Fruit fly (Drosophila melanogaster): ENCODE measurements around the gene CG2841.

The CG2841 gene

dm6 chrX:2334556-2335137, 31.5 kb downstream of the CG2841 start, which contains the start of gene Ilp6:
TSS of gene Ilp6 (minus strand) at chrX:2334658.
- TF ChIP-seq psq (optimal IDR thresholded peaks at IDR 0.05), result no peak
- TF ChIP-seq insv (optimal IDR thresholded peaks at IDR 0.05), result no peak
- no peak for TF ChIP-seq Sin3A (optimal IDR thresholded peaks at IDR 0.05)
- TF ChIP-seq ttk (optimal IDR thresholded peaks at IDR 0.05), result no peak
- TF ChIP-seq h (optimal IDR thresholded peaks at IDR 0.05), result no peak
- no peak for TF ChIP-seq Myc (optimal IDR thresholded peaks at IDR 0.05)

dm6 chrX:2334025-2334424, 32.1 kb downstream of the CG2841 start:
- TF ChIP-seq ttk (optimal IDR thresholded peaks at IDR 0.05), result no peak
- no peak for TF ChIP-seq Sin3A (optimal IDR thresholded peaks at IDR 0.05)
- TF ChIP-seq h (optimal IDR thresholded peaks at IDR 0.05), result no peak
- no peak for TF ChIP-seq insv (optimal IDR thresholded peaks at IDR 0.05)

- no peak for TF ChIP-seq ttk (optimal IDR thresholded peaks at IDR 0.05)
- no peak for TF ChIP-seq psq (optimal IDR thresholded peaks at IDR 0.05)
- TF ChIP-seq h (optimal IDR thresholded peaks at IDR 0.05), result no peak
- TF ChIP-seq Sin3A (optimal IDR thresholded peaks at IDR 0.05), result no peak
- TF ChIP-seq Myc (optimal IDR thresholded peaks at IDR 0.05), result no peak
- no peak for TF ChIP-seq insv (optimal IDR thresholded peaks at IDR 0.05)
These were observed 33.4 kb downstream of the CG2841 start for dm6 chrX:2332784-2333183.

dm6 chrX:2329312-2329711, 36.8 kb downstream of the CG2841 start:
- TF ChIP-seq Sin3A (optimal IDR thresholded peaks at IDR 0.05) (no peak), psq (optimal IDR thresholded peaks at IDR 0.05) (no peak), Myc (optimal IDR thresholded peaks at IDR 0.05) (no peak), h (optimal IDR thresholded peaks at IDR 0.05) (no peak), ttk (optimal IDR thresholded peaks at IDR 0.05) (no peak)

- TF ChIP-seq Myc (optimal IDR thresholded peaks at IDR 0.05), result no peak
- TF ChIP-seq ttk (optimal IDR thresholded peaks at IDR 0.05), result no peak
- no peak for TF ChIP-seq insv (optimal IDR thresholded peaks at IDR 0.05)
These were observed 39.3 kb downstream of the CG2841 start, which contains the start of gene CG2854 for dm6 chrX:2326828-2327227. TSS of gene CG2854 (plus strand) at chrX:2327128.

- no peak for TF ChIP-seq psq (optimal IDR thresholded peaks at IDR 0.05)
- no peak for TF ChIP-seq insv (optimal IDR thresholded peaks at IDR 0.05)
- no peak for TF ChIP-seq Myc (optimal IDR thresholded peaks at IDR 0.05)
- TF ChIP-seq Sin3A (optimal IDR thresholded peaks at IDR 0.05), result no peak
- no peak for TF ChIP-seq h (optimal IDR thresholded peaks at IDR 0.05)
- TF ChIP-seq ttk (optimal IDR thresholded peaks at IDR 0.05), result no peak
These were observed 40.4 kb downstream of the CG2841 start, which contains the start of gene CG14050 for dm6 chrX:2325658-2326245. TSS of gene CG14050 (minus strand) at chrX:2326217.

dm6 chrX:2323661-2324293, 42.4 kb downstream of the CG2841 start:
- TF ChIP-seq psq (optimal IDR thresholded peaks at IDR 0.05) (no peak), ttk (optimal IDR thresholded peaks at IDR 0.05) (no peak), insv (optimal IDR thresholded peaks at IDR 0.05) (no peak), h (optimal IDR thresholded peaks at IDR 0.05) (no peak), Sin3A (optimal IDR thresholded peaks at IDR 0.05) (no peak), Myc (optimal IDR thresholded peaks at IDR 0.05) (no peak)

- TF ChIP-seq Myc (optimal IDR thresholded peaks at IDR 0.05) (no peak), insv (optimal IDR thresholded peaks at IDR 0.05) (no peak), psq (optimal IDR thresholded peaks at IDR 0.05) (no peak), ttk (optimal IDR thresholded peaks at IDR 0.05) (no peak), Sin3A (optimal IDR thresholded peaks at IDR 0.05) (no peak), h (optimal IDR thresholded peaks at IDR 0.05) (no peak)
These were observed 44.1 kb downstream of the CG2841 start for dm6 chrX:2321900-2322555.

- no peak for TF ChIP-seq ttk (optimal IDR thresholded peaks at IDR 0.05)
- TF ChIP-seq Myc (optimal IDR thresholded peaks at IDR 0.05), result no peak
- no peak for TF ChIP-seq insv (optimal IDR thresholded peaks at IDR 0.05)
- TF ChIP-seq h (optimal IDR thresholded peaks at IDR 0.05), result no peak
- TF ChIP-seq Sin3A (optimal IDR thresholded peaks at IDR 0.05), result no peak
- no peak for TF ChIP-seq psq (optimal IDR thresholded peaks at IDR 0.05)
These were observed 45.3 kb downstream of the CG2841 start for dm6 chrX:2320892-2321291.

dm6 chrX:2319783-2320182, 46.4 kb downstream of the CG2841 start:
- no peak for TF ChIP-seq Sin3A (optimal IDR thresholded peaks at IDR 0.05)
- TF ChIP-seq ttk (optimal IDR thresholded peaks at IDR 0.05), result no peak
- no peak for TF ChIP-seq insv (optimal IDR thresholded peaks at IDR 0.05)
- no peak for TF ChIP-seq psq (optimal IDR thresholded peaks at IDR 0.05)
- no peak for TF ChIP-seq h (optimal IDR thresholded peaks at IDR 0.05)
- no peak for TF ChIP-seq Myc (optimal IDR thresholded peaks at IDR 0.05)

dm6 chrX:2318369-2318768, 47.8 kb downstream of the CG2841 start:
- no peak for TF ChIP-seq h (optimal IDR thresholded peaks at IDR 0.05)
- TF ChIP-seq Myc (optimal IDR thresholded peaks at IDR 0.05), result no peak
- TF ChIP-seq Sin3A (optimal IDR thresholded peaks at IDR 0.05), result no peak
- no peak for TF ChIP-seq ttk (optimal IDR thresholded peaks at IDR 0.05)
- TF ChIP-seq psq (optimal IDR thresholded peaks at IDR 0.05), result no peak
- TF ChIP-seq insv (optimal IDR thresholded peaks at IDR 0.05), result no peak

dm6 chrX:2317347-2317832, 48.8 kb downstream of the CG2841 start:
- TF ChIP-seq Myc (optimal IDR thresholded peaks at IDR 0.05), result no peak
- no peak for TF ChIP-seq h (optimal IDR thresholded peaks at IDR 0.05)
- TF ChIP-seq psq (optimal IDR thresholded peaks at IDR 0.05), result no peak
- TF ChIP-seq Sin3A (optimal IDR thresholded peaks at IDR 0.05), result no peak
- TF ChIP-seq ttk (optimal IDR thresholded peaks at IDR 0.05), result no peak
